Worm (Caenorhabditis elegans) whole organism, midembryonic: ENCODE results near the gene C43D7.7.

Experiments used
- T22C8.4 ChIP-seq: fragments of 200-800 bp; sonication (Bioruptor generic); IDR thresholded peaks from 2 replicates; pipeline ENCODE4 v1.3.6; 2022; ENCODE audit warnings: missing genetic modification characterization, missing compliant biosample characterization
- cog-1 ChIP-seq: sonication (generic microtip); optimal IDR thresholded peaks from 2 replicates; lab custom pipeline; 2016; ENCODE audit warnings: missing genetic modification characterization, missing compliant biosample characterization
- flt-1 ChIP-seq: fragments of 200-800 bp; sonication (Bioruptor generic); IDR thresholded peaks from 2 replicates; pipeline ENCODE4 v1.3.6; 2022; ENCODE audit warnings: missing genetic modification characterization, missing compliant biosample characterization
- klf-2 ChIP-seq: fragments of 200-800 bp; sonication (Bioruptor generic); conservative IDR thresholded peaks from 2 replicates; pipeline ENCODE4 v1.3.6; 2022; ENCODE audit warnings: missing genetic modification reagents, missing genetic modification characterization, missing compliant biosample characterization
- med-1 ChIP-seq: sonication (generic microtip); optimal IDR thresholded peaks from 2 replicates; lab custom pipeline; 2017; ENCODE audit warnings: missing genetic modification characterization, mild to moderate bottlenecking, missing compliant biosample characterization, antibody characterized with exemption, missing genetic modification reagents; ENCODE audit not compliant: insufficient read depth
- ref-1 ChIP-seq: fragments of 200-800 bp; sonication (Bioruptor generic); conservative IDR thresholded peaks from 2 replicates; pipeline ENCODE4 v1.3.6; 2022; ENCODE audit warnings: missing genetic modification reagents, missing genetic modification characterization, missing compliant biosample characterization
- tab-1 ChIP-seq: fragments of 200-800 bp; sonication (Bioruptor generic); IDR thresholded peaks from 2 replicates; pipeline ENCODE4 v1.3.6; 2022; ENCODE audit warnings: missing genetic modification characterization, missing compliant biosample characterization
- ztf-23 ChIP-seq: fragments of 200-800 bp; sonication (Bioruptor generic); IDR thresholded peaks from 2 replicates; pipeline ENCODE4 v1.3.6; 2022; ENCODE audit warnings: missing genetic modification reagents, missing genetic modification characterization, missing compliant biosample characterization
- ztf-29 ChIP-seq: fragments of 200-800 bp; sonication (Bioruptor generic); IDR thresholded peaks from 2 replicates; pipeline ENCODE4 v1.3.6; 2022; ENCODE audit warnings: missing genetic modification reagents, missing genetic modification characterization, missing compliant biosample characterization

The C43D7.7 gene

DNA sequence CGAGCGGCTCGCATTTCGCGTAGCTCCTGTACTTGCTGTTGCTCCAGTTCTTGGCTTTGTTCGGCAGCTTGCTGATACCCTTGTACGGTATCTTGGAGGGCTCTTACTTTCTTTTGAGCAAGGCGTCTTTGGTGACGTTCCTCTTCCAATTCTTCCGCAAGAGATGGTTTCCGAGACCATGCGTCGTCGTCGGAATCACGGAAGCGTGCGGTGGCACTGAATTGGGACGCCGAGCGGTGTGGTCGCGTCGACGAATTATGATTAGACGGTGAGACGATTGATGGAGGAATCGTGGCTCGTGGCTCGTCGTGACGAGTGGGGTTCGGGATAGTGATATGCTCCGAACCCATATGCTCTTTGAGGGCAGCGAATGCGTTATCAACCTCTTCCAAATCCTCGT, 43.0 kb downstream of the C43D7.7 start:
- TF ChIP-seq flt-1: no peak
- no peak for TF ChIP-seq med-1 (GFP tag; lab: Kevin White, UChicago)
- no peak for TF ChIP-seq ref-1 (GFP tag; lab: Robert Waterston, UW)
- no peak for TF ChIP-seq ztf-23
- TF ChIP-seq ztf-29 (GFP tag; lab: Robert Waterston, UW): no peak
- no peak for TF ChIP-seq klf-2 (GFP tag; lab: Robert Waterston, UW)
- no peak for TF ChIP-seq tab-1 (GFP tag; lab: Robert Waterston, UW)
- TF ChIP-seq cog-1 (tag; lab: Kevin White, UChicago): no peak
- no peak for TF ChIP-seq T22C8.4 (GFP tag; lab: Robert Waterston, UW)
